Fruit fly (Drosophila melanogaster) whole organism, prepupa: ENCODE data around the gene HP4.

ENCODE experiments used
- CG10631 ChIP-seq: fragments of 200-800 bp; sonication (Bioruptor generic); optimal IDR thresholded peaks from 2 replicates; lab custom pipeline; 2016; ENCODE audit warnings: missing biosample characterization, missing genetic modification characterization
- CG10669 ChIP-seq: fragments of 200-800 bp; sonication (Bioruptor generic); optimal IDR thresholded peaks from 3 replicates; lab custom pipeline; 2018; ENCODE audit warnings: missing biosample characterization, mild to moderate bottlenecking, missing genetic modification characterization, moderate library complexity
- CG11294 ChIP-seq: fragments of 200-800 bp; sonication (Bioruptor generic); IDR thresholded peaks from 2 replicates; pipeline ENCODE4 v1.3.6; 2022; ENCODE audit warnings: missing biosample characterization, missing genetic modification characterization
- CG11762 ChIP-seq: fragments of 200-800 bp; sonication (Bioruptor generic); optimal IDR thresholded peaks from 3 replicates; lab custom pipeline; 2016; ENCODE audit warnings: missing biosample characterization, missing genetic modification characterization; ENCODE audit not compliant: insufficient read depth
- CG11902 ChIP-seq: fragments of 200-800 bp; sonication (Bioruptor generic); optimal IDR thresholded peaks from 3 replicates; lab custom pipeline; 2016; ENCODE audit warnings: missing biosample characterization, missing genetic modification characterization
- CG15336 ChIP-seq: fragments of 200-800 bp; sonication (Bioruptor generic); IDR thresholded peaks from 2 replicates; pipeline ENCODE4 v1.3.6; 2022; ENCODE audit warnings: missing biosample characterization, missing genetic modification characterization
- CG1621 ChIP-seq: fragments of 200-800 bp; sonication (Bioruptor generic); optimal IDR thresholded peaks from 3 replicates; lab custom pipeline; 2018; ENCODE audit warnings: missing biosample characterization, mild to moderate bottlenecking, missing genetic modification characterization
- CG31627 ChIP-seq: fragments of 200-800 bp; sonication (Bioruptor generic); optimal IDR thresholded peaks from 3 replicates; lab custom pipeline; 2016; ENCODE audit warnings: missing biosample characterization, missing genetic modification characterization
- CG34406 ChIP-seq: fragments of 200-800 bp; sonication (Bioruptor generic); optimal IDR thresholded peaks from 3 replicates; lab custom pipeline; 2016; ENCODE audit warnings: missing biosample characterization, missing genetic modification characterization
- CG3919 ChIP-seq: fragments of 200-800 bp; sonication (Bioruptor generic); optimal IDR thresholded peaks from 3 replicates; lab custom pipeline; 2016; ENCODE audit warnings: missing biosample characterization, missing genetic modification characterization
- CG4318 ChIP-seq: fragments of 200-800 bp; sonication (Bioruptor generic); optimal IDR thresholded peaks from 3 replicates; lab custom pipeline; 2017; ENCODE audit warnings: missing biosample characterization, mild to moderate bottlenecking, missing genetic modification characterization
- CG6163 ChIP-seq: fragments of 200-800 bp; sonication (Bioruptor generic); IDR thresholded peaks from 3 replicates; pipeline ENCODE4 v1.3.6; 2022; ENCODE audit warnings: missing biosample characterization, missing genetic modification characterization
- CG6792 ChIP-seq: fragments of 200-800 bp; sonication (Bioruptor generic); optimal IDR thresholded peaks from 3 replicates; lab custom pipeline; 2016; ENCODE audit warnings: missing biosample characterization, missing genetic modification characterization
- CG6808 ChIP-seq: fragments of 200-800 bp; sonication (Bioruptor generic); optimal IDR thresholded peaks from 3 replicates; lab custom pipeline; 2017; ENCODE audit warnings: missing biosample characterization, missing genetic modification characterization, mild to moderate bottlenecking, moderate library complexity, missing genetic modification reagents
- CG6854 ChIP-seq: fragments of 200-800 bp; sonication (Bioruptor generic); optimal IDR thresholded peaks from 2 replicates; lab custom pipeline; 2017; ENCODE audit warnings: missing biosample characterization, mild to moderate bottlenecking, missing genetic modification characterization
- CG8119 ChIP-seq: fragments of 200-800 bp; sonication (Bioruptor generic); IDR thresholded peaks from 3 replicates; pipeline ENCODE4 v1.3.6; 2022; ENCODE audit warnings: missing biosample characterization, missing genetic modification characterization
- CG8319 ChIP-seq: fragments of 200-800 bp; sonication (Bioruptor generic); optimal IDR thresholded peaks from 3 replicates; lab custom pipeline; 2016; ENCODE audit warnings: missing biosample characterization, missing genetic modification characterization
- CG8632 ChIP-seq: fragments of 200-800 bp; sonication (Bioruptor generic); optimal IDR thresholded peaks from 3 replicates; lab custom pipeline; 2016; ENCODE audit warnings: missing biosample characterization, missing genetic modification characterization
- CG9139 ChIP-seq: fragments of 200-800 bp; sonication (Bioruptor generic); optimal IDR thresholded peaks from 3 replicates; lab custom pipeline; 2017; ENCODE audit warnings: missing biosample characterization, mild to moderate bottlenecking, missing genetic modification characterization
- Eip75B ChIP-seq: fragments of 200-800 bp; sonication (Bioruptor generic); optimal IDR thresholded peaks from 3 replicates; lab custom pipeline; 2016; ENCODE audit warnings: missing biosample characterization, missing genetic modification characterization
- Eip78C ChIP-seq: fragments of 200-800 bp; sonication (Bioruptor generic); peaks from one replicate; lab custom pipeline; 2016; ENCODE audit warnings: missing biosample characterization, missing genetic modification characterization
- Ets21C ChIP-seq: fragments of 200-800 bp; sonication (Bioruptor generic); optimal IDR thresholded peaks from 3 replicates; lab custom pipeline; 2016; ENCODE audit warnings: missing biosample characterization, missing genetic modification characterization
- Ets96B ChIP-seq: fragments of 200-800 bp; optimal IDR thresholded peaks from 2 replicates; lab custom pipeline; 2019; ENCODE audit warnings: missing biosample characterization, mild to moderate bottlenecking, missing genetic modification characterization, moderate library complexity
- Gug ChIP-seq: fragments of 200-800 bp; sonication (Bioruptor generic); IDR thresholded peaks from 2 replicates; pipeline ENCODE4 v1.3.6; 2022; ENCODE audit warnings: missing biosample characterization, missing genetic modification characterization
- Lpt ChIP-seq: fragments of 200-800 bp; sonication (Bioruptor generic); optimal IDR thresholded peaks from 3 replicates; lab custom pipeline; 2016; ENCODE audit warnings: missing biosample characterization, missing genetic modification characterization
- Met ChIP-seq: fragments of 200-800 bp; sonication (Bioruptor generic); optimal IDR thresholded peaks from 3 replicates; lab custom pipeline; 2016; ENCODE audit warnings: missing biosample characterization, missing genetic modification characterization
- OdsH ChIP-seq: fragments of 200-800 bp; sonication (Bioruptor generic); optimal IDR thresholded peaks from 3 replicates; lab custom pipeline; 2016; ENCODE audit warnings: missing biosample characterization, missing genetic modification characterization
- Smox ChIP-seq: fragments of 200-800 bp; sonication (Bioruptor generic); optimal IDR thresholded peaks from 3 replicates; lab custom pipeline; 2016; ENCODE audit warnings: missing biosample characterization, missing genetic modification characterization
- achi ChIP-seq: fragments of 200-800 bp; sonication (Bioruptor generic); optimal IDR thresholded peaks from 3 replicates; lab custom pipeline; 2016; ENCODE audit warnings: missing biosample characterization, missing genetic modification characterization
- dac ChIP-seq: fragments of 200-800 bp; sonication (Bioruptor generic); optimal IDR thresholded peaks from 2 replicates; lab custom pipeline; 2017; ENCODE audit warnings: missing biosample characterization, mild to moderate bottlenecking, missing genetic modification characterization
- dsx ChIP-seq: fragments of 200-800 bp; optimal IDR thresholded peaks from 3 replicates; lab custom pipeline; 2019; ENCODE audit warnings: missing biosample characterization, mild to moderate bottlenecking, missing genetic modification characterization, moderate library complexity; ENCODE audit not compliant: poor library complexity, severe bottlenecking
- eg ChIP-seq: fragments of 200-800 bp; sonication (Bioruptor generic); IDR thresholded peaks from 3 replicates; pipeline ENCODE4 v1.3.6; 2022; ENCODE audit warnings: missing biosample characterization, missing genetic modification characterization
- esn ChIP-seq: fragments of 200-800 bp; sonication (Bioruptor generic); optimal IDR thresholded peaks from 2 replicates; lab custom pipeline; 2016; ENCODE audit warnings: missing biosample characterization, mild to moderate bottlenecking, missing genetic modification characterization, moderate library complexity
- lz ChIP-seq: fragments of 200-800 bp; sonication (Bioruptor generic); optimal IDR thresholded peaks from 3 replicates; lab custom pipeline; 2016; ENCODE audit warnings: missing biosample characterization, missing genetic modification characterization
- net ChIP-seq: fragments of 200-800 bp; sonication (Bioruptor generic); optimal IDR thresholded peaks from 3 replicates; lab custom pipeline; 2016; ENCODE audit warnings: missing biosample characterization, missing genetic modification characterization
- pdm3 ChIP-seq: fragments of 200-800 bp; sonication (Bioruptor generic); optimal IDR thresholded peaks from 3 replicates; lab custom pipeline; 2016; ENCODE audit warnings: missing biosample characterization, missing genetic modification characterization
- ss ChIP-seq, 2 experiments: fragments of 200-800 bp; sonication (Bioruptor generic); optimal IDR thresholded peaks; 2 replicates in 1 of 2; 3 replicates in 1 of 2; lab custom pipeline; 2017 to 2018; ENCODE audit warnings: mild to moderate bottlenecking in 2 of 2, missing biosample characterization in 2 of 2, missing genetic modification characterization in 2 of 2, moderate library complexity in 1 of 2
- svp ChIP-seq: fragments of 200-800 bp; sonication (Bioruptor generic); peaks from one replicate; lab custom pipeline; 2016; ENCODE audit warnings: missing biosample characterization, missing genetic modification characterization
- topi ChIP-seq: fragments of 200-800 bp; sonication (Bioruptor generic); optimal IDR thresholded peaks from 3 replicates; lab custom pipeline; 2016; ENCODE audit warnings: missing biosample characterization, missing genetic modification characterization
- vri ChIP-seq: fragments of 200-800 bp; sonication (Bioruptor generic); optimal IDR thresholded peaks from 3 replicates; lab custom pipeline; 2016; ENCODE audit warnings: missing biosample characterization, mild to moderate bottlenecking, missing genetic modification characterization

Gene HP4

dm6 chr3L:7970442-7970841, 5.5 kb downstream of the HP4 start, which contains the start of gene RNaseX25:
TSS of gene RNaseX25 (plus strand) at chr3L:7970588.
- TF ChIP-seq Lpt (no peak), Ets21C (no peak), CG1621 (tag; lab: Kevin White, UChicago) (peak; percentile 38)

dm6 chr3L:7968422-7969030, 7.4 kb downstream of the HP4 start:
- no peak for TF ChIP-seq Ets96B
- TF ChIP-seq ss (GFP tag; optimal IDR thresholded peaks at IDR 0.05; lab: Kevin White, UChicago) = no peak
- TF ChIP-seq Eip75B (GFP tag; lab: Kevin White, UChicago) = no peak
- no peak for TF ChIP-seq achi (GFP tag; lab: Kevin White, UChicago)
- TF ChIP-seq Smox = no peak
- TF ChIP-seq Lpt = no peak
- TF ChIP-seq CG1621 (tag; lab: Kevin White, UChicago) = no peak
- no peak for TF ChIP-seq CG4318 (GFP tag; lab: Kevin White, UChicago)
- no peak for TF ChIP-seq CG6854 (GFP tag; lab: Kevin White, UChicago)
- no peak for TF ChIP-seq Gug (GFP tag; lab: Robert Waterston, UW)
- no peak for TF ChIP-seq dac (GFP tag; lab: Kevin White, UChicago)
- TF ChIP-seq vri (GFP tag; lab: Kevin White, UChicago) = no peak
- no peak for TF ChIP-seq CG11762 (GFP tag; lab: Kevin White, UChicago)
- TF ChIP-seq net = no peak
- no peak for TF ChIP-seq CG10631 (GFP tag; lab: Kevin White, UChicago)
- TF ChIP-seq CG9139 (GFP tag; lab: Kevin White, UChicago) = no peak

- no peak for TF ChIP-seq lz (GFP tag; lab: Kevin White, UChicago)
- no peak for TF ChIP-seq dac (GFP tag; lab: Kevin White, UChicago)
- no peak for TF ChIP-seq eg (GFP tag; lab: Robert Waterston, UW)
- TF ChIP-seq CG15336 (GFP tag; lab: Robert Waterston, UW) = no peak
- TF ChIP-seq CG4318 (GFP tag; lab: Kevin White, UChicago) = no peak
- no peak for TF ChIP-seq CG8119 (GFP tag; lab: Robert Waterston, UW)
- no peak for TF ChIP-seq CG8632
- TF ChIP-seq svp (GFP tag; lab: Kevin White, UChicago) = no peak
- no peak for TF ChIP-seq ss (GFP tag; optimal IDR thresholded peaks at IDR 0.05; lab: Kevin White, UChicago)
- no peak for TF ChIP-seq esn
- TF ChIP-seq CG11762 (GFP tag; lab: Kevin White, UChicago) = no peak
- TF ChIP-seq dsx = no peak
- no peak for TF ChIP-seq achi (GFP tag; lab: Kevin White, UChicago)
- no peak for TF ChIP-seq CG8319
- TF ChIP-seq Smox = no peak
- TF ChIP-seq OdsH (GFP tag; lab: Kevin White, UChicago) = no peak
- TF ChIP-seq net = no peak
- no peak for TF ChIP-seq Lpt
- TF ChIP-seq Met (GFP tag; lab: Kevin White, UChicago) = no peak
Measured at dm6 chr3L:7967203-7967602, 8.8 kb downstream of the HP4 start.

- TF ChIP-seq CG10669 (GFP tag; lab: Kevin White, UChicago) (no peak), esn (peak; percentile 23), Eip78C (GFP tag; lab: Kevin White, UChicago) (peak; percentile 51), CG31627 (peak; percentile 17), Ets96B (no peak)
Measured at dm6 chr3L:7963549-7963948, 12.4 kb downstream of the HP4 start.

- TF ChIP-seq topi (GFP tag; lab: Kevin White, UChicago) = no peak
- TF ChIP-seq Gug (GFP tag; lab: Robert Waterston, UW) = no peak
- no peak for TF ChIP-seq CG6163 (GFP tag; lab: Robert Waterston, UW)
- no peak for TF ChIP-seq Met (GFP tag; lab: Kevin White, UChicago)
- no peak for TF ChIP-seq CG8632
- TF ChIP-seq CG9139 (GFP tag; lab: Kevin White, UChicago) = no peak
- TF ChIP-seq CG10669 (GFP tag; lab: Kevin White, UChicago) = no peak
- TF ChIP-seq Ets96B = no peak
- TF ChIP-seq CG6854 (GFP tag; lab: Kevin White, UChicago) = no peak
- no peak for TF ChIP-seq CG11294 (GFP tag; lab: Robert Waterston, UW)
- TF ChIP-seq CG6792 (GFP tag; lab: Kevin White, UChicago) = no peak
- no peak for TF ChIP-seq CG6808 (GFP tag; lab: Kevin White, UChicago)
- TF ChIP-seq pdm3 (GFP tag; lab: Kevin White, UChicago) = no peak
- TF ChIP-seq Smox = no peak
- TF ChIP-seq CG11902 = no peak
- no peak for TF ChIP-seq CG3919 (GFP tag; lab: Kevin White, UChicago)
- TF ChIP-seq CG34406 = no peak
- TF ChIP-seq, all 60 proteins: peak for 0
Measured at dm6 chr3L:7963022-7963421, 12.9 kb downstream of the HP4 start.
